Worm (Caenorhabditis elegans): Measurements from ENCODE around the gene tba-9.
A peak's percentile ranks its signal among the peaks of the same experiment; 100 is the strongest.

Gene tba-9

DNA sequence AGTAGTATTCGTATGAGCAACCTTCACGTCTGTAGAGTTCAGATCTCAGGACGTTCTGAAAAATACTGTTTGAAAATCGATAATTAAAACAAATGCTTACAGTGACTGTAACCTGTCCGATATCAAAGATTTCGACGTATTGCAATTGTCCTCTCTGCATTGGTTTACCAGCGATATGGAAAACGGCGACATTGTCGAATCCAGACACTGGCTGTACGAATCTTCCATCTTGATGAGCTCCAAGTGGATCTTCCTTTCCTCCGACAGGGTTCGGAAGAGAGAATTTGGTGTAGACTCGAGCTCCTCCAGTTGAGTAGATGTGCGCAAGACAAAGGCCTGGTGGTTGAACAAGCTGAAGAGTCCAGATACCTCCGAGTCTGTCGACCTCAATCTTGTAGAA lies 23.9 kb upstream of the tba-9 start:
- TF ChIP-seq B0310.2 (tag; optimal IDR thresholded peaks at IDR 0.05) (no peak), F13C5.2 (tag; optimal IDR thresholded peaks at IDR 0.05) (no peak), hmbx-1 (tag; optimal IDR thresholded peaks at IDR 0.05) (no peak), hmg-4 (GFP tag; optimal IDR thresholded peaks at IDR 0.05) (no peak), ceh-36 (tag; optimal IDR thresholded peaks at IDR 0.05) (no peak), scrt-1 (GFP tag; IDR thresholded peaks at IDR 0.05) (no peak), tbx-37 (GFP tag; conservative IDR thresholded peaks at IDR 0.05) (no peak), ama-1 (optimal IDR thresholded peaks at IDR 0.05) (no peak), hnd-1 (tag; optimal IDR thresholded peaks at IDR 0.05) (no peak)

DNA sequence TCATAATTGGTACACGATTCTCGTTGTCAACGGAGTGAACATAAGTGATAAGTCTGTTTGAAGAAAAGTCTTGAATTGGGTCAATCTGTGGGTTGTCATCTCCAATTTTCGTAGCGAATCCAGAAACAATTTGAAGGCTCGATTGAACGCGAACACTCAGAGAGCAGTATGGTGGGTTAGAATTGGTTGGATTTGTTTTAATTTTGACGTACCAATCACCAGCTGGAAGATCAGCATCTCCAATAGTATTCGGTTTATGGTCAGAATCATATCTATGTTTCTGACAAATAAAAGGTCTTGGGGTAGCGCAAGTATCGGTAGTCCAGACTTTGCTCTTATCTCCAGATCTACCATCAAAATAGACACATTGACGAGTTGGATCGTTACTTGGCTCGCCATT lies 22.0 kb upstream of the tba-9 start:
- TF ChIP-seq ceh-36 (tag; optimal IDR thresholded peaks at IDR 0.05) = no peak
- no peak for TF ChIP-seq sea-1 (GFP tag; conservative IDR thresholded peaks at IDR 0.05)
- no peak for TF ChIP-seq ama-1 (optimal IDR thresholded peaks at IDR 0.05)
- TF ChIP-seq aly-1 (tag; optimal IDR thresholded peaks at IDR 0.05) = no peak
- TF ChIP-seq F13C5.2 (tag; optimal IDR thresholded peaks at IDR 0.05) = no peak
- TF ChIP-seq hmbx-1 (tag; optimal IDR thresholded peaks at IDR 0.05) = no peak
- no peak for TF ChIP-seq B0310.2 (tag; optimal IDR thresholded peaks at IDR 0.05)
- TF ChIP-seq hnd-1 (tag; optimal IDR thresholded peaks at IDR 0.05) = no peak
- no peak for TF ChIP-seq hmg-4 (GFP tag; optimal IDR thresholded peaks at IDR 0.05)
- TF ChIP-seq flt-1 (GFP tag; IDR thresholded peaks at IDR 0.05) = no peak
- no peak for TF ChIP-seq ets-7 (tag; optimal IDR thresholded peaks at IDR 0.05)
- no peak for TF ChIP-seq pes-1 (GFP tag; IDR thresholded peaks at IDR 0.05)
- TF ChIP-seq ceh-13 (GFP tag; optimal IDR thresholded peaks at IDR 0.05) = no peak
- no peak for TF ChIP-seq tbx-11 (GFP tag; IDR thresholded peaks at IDR 0.05)
- TF ChIP-seq tbx-37 (GFP tag; conservative IDR thresholded peaks at IDR 0.05) = no peak
- no peak for TF ChIP-seq scrt-1 (GFP tag; IDR thresholded peaks at IDR 0.05)
- no peak for TF ChIP-seq tra-4 (tag; optimal IDR thresholded peaks at IDR 0.05)

DNA sequence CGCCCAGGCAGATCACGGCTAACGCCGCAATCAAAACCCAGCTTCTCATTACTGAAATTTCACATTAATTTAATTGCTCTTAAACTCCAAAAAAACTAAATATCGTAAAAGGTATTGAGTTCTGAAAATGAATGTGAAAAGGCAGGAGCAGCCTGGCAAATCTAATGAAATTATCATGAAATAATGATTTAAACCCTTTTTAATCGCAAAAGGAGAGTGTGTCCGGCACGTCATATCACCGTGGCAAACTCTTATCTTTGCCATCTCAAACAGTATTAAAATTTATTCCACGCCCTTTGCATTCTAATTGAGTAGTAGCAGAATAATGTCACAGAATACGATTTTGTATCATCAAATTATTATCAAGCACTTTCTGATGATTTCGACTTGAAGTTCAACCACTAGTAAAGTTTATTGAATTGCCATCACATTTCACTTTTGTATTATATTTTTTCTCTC lies 17.2 kb upstream of the tba-9 start, which contains the start of gene F28B4.3:
TSS of gene F28B4.3 (minus strand) at position 51 of the 459 bp plus-strand sequence.
- no peak for TF ChIP-seq pes-1 (GFP tag; IDR thresholded peaks at IDR 0.05)

DNA sequence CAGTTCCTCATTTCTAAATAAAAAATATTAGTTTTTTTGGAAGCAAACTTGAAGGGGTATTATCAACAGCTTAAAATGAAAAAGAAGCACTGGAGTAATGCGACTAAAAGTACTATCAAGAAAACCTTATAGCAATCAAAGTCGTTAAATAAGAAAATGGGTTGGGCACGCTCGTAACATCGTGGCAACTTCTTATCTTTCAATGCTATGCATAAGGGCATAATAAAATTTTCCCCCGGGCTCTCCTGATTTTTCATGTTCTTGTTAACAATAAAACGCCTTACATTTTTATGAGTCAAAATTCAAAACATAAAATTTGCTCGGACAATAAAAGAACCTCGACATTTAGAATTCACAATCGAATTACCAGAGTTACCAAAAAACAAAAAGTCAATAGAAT lies 9.0 kb upstream of the tba-9 start, which contains the start of gene irg-7:
TSS of gene irg-7 (minus strand) at position 23 of the 400 bp plus-strand sequence.
- no peak for TF ChIP-seq hmg-4 (GFP tag; optimal IDR thresholded peaks at IDR 0.05)
- no peak for TF ChIP-seq F13C5.2 (tag; optimal IDR thresholded peaks at IDR 0.05)
- no peak for TF ChIP-seq flt-1 (GFP tag; IDR thresholded peaks at IDR 0.05)
- no peak for TF ChIP-seq hnd-1 (tag; optimal IDR thresholded peaks at IDR 0.05)
- TF ChIP-seq scrt-1 (GFP tag; IDR thresholded peaks at IDR 0.05) = no peak
- no peak for TF ChIP-seq ets-7 (tag; optimal IDR thresholded peaks at IDR 0.05)
- TF ChIP-seq tbx-11 (GFP tag; IDR thresholded peaks at IDR 0.05) = no peak
- no peak for TF ChIP-seq hmbx-1 (tag; optimal IDR thresholded peaks at IDR 0.05)
- no peak for TF ChIP-seq tra-4 (tag; optimal IDR thresholded peaks at IDR 0.05)
- TF ChIP-seq aly-1 (tag; optimal IDR thresholded peaks at IDR 0.05) = no peak
- TF ChIP-seq ama-1 (optimal IDR thresholded peaks at IDR 0.05) = no peak
- no peak for TF ChIP-seq ceh-13 (GFP tag; optimal IDR thresholded peaks at IDR 0.05)
- no peak for TF ChIP-seq ceh-36 (tag; optimal IDR thresholded peaks at IDR 0.05)
- TF ChIP-seq sea-1 (GFP tag; conservative IDR thresholded peaks at IDR 0.05) = no peak
- no peak for TF ChIP-seq B0310.2 (tag; optimal IDR thresholded peaks at IDR 0.05)
- TF ChIP-seq pes-1 (GFP tag; IDR thresholded peaks at IDR 0.05) = no peak

DNA sequence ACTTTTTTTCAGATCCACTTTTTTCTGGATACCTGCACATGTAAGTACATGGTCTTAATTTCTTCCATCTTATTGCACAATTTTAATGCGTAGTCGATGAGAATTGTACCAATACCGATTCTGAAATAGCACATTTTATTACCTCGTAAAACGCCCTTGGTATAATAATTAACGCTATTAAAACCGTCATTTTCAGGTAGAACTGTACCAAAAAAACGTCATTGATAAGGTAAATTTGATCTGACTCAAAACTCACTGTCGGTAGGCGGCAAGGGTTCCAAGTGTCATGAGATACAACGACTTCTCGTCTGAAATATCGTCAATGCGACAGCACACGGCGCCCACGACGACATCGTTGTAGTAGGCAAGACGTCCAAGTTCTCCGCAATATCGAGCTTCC lies 8.2 kb upstream of the tba-9 start:
- TF ChIP-seq hmg-4 (GFP tag; optimal IDR thresholded peaks at IDR 0.05) = no peak
- TF ChIP-seq pes-1 (GFP tag; IDR thresholded peaks at IDR 0.05) = no peak
- TF ChIP-seq hnd-1 (tag; optimal IDR thresholded peaks at IDR 0.05) = no peak
- TF ChIP-seq ceh-36 (tag; optimal IDR thresholded peaks at IDR 0.05) = no peak
- no peak for TF ChIP-seq ceh-13 (GFP tag; optimal IDR thresholded peaks at IDR 0.05)
- no peak for TF ChIP-seq B0310.2 (tag; optimal IDR thresholded peaks at IDR 0.05)

DNA sequence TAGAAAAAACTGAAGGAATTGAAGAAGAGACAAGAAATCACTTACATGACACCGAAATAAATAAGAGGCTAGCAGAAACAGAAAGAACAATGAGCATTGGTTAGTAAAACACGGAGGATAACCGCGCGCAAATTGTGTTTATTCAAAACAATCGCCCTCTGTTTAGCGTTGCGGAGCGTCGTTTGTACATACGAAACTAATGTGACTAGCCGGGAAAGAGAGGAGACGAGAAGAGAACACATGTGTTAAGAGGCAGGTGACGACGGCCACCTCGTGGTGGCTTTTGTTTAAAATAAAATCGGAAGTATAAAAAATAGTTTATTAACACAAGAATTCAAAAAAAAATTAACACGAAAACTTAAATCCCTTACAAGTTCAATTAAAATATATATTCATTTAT lies 6.8 kb upstream of the tba-9 start, which contains the start of gene F40F4.7:
TSS of gene F40F4.7 (minus strand) at position 122 of the 400 bp plus-strand sequence.
- TF ChIP-seq F13C5.2 (tag; optimal IDR thresholded peaks at IDR 0.05) (peak; percentile 67), hmg-4 (GFP tag; optimal IDR thresholded peaks at IDR 0.05) (peak; percentile 8), tbx-11 (GFP tag; IDR thresholded peaks at IDR 0.05) (no peak)

DNA sequence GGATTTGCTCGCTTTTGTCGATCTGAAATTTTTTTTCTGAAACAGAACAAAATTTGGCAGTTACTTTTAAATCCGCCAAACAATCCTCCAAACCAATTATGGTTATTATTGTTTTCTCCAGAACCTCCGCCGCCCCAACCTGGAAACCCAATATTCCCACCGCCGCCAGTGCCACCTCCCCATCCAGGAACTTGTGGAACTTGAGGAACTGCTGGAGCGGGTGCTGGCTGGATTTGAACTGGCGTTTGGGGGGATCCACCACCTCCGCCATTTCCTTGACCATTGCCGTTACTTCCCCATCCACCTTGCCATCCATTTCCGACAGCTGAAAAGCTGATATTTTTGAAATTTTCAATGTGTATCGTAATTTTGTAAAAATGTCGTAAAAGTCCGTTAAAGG lies 4.8 kb upstream of the tba-9 start:
- no peak for TF ChIP-seq ets-7 (tag; optimal IDR thresholded peaks at IDR 0.05)
- TF ChIP-seq ceh-13 (GFP tag; optimal IDR thresholded peaks at IDR 0.05) = no peak
- no peak for TF ChIP-seq aly-1 (tag; optimal IDR thresholded peaks at IDR 0.05)
- no peak for TF ChIP-seq tbx-11 (GFP tag; IDR thresholded peaks at IDR 0.05)
- no peak for TF ChIP-seq ceh-36 (tag; optimal IDR thresholded peaks at IDR 0.05)
- TF ChIP-seq hmg-4 (GFP tag; optimal IDR thresholded peaks at IDR 0.05) = no peak
- TF ChIP-seq hnd-1 (tag; optimal IDR thresholded peaks at IDR 0.05) = no peak
- no peak for TF ChIP-seq B0310.2 (tag; optimal IDR thresholded peaks at IDR 0.05)
- TF ChIP-seq pes-1 (GFP tag; IDR thresholded peaks at IDR 0.05) = no peak
- no peak for TF ChIP-seq hmbx-1 (tag; optimal IDR thresholded peaks at IDR 0.05)
- TF ChIP-seq sea-1 (GFP tag; conservative IDR thresholded peaks at IDR 0.05) = no peak

DNA sequence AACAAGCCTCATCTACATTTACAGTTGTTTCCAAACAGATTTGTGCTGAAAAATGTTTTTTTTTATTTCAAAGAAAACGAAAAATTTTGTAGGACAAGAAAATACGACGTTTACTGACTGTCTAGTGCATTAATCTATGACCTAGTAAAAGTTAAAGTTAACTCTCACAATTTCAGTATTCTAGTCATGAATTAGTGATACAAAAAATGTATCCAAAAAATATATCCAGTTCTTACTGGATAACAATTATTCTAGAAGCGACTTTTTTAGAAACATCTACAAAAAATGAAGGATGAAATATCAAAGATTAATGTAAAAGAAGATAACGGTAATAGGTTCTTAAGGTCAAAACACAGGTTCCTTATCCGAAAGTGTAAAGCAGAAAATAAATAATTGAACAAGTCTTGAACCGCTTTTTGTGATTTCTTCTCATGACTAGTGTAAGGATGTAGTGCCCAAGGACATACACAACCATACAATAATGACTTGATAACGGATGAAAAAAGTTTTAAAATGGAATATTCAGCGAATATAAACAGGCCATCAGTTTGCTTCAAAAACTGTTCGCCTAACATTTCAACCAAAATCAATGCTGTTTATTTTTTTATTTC lies 2.0 kb upstream of the tba-9 start, which contains the start of gene pqn-37:
TSS of gene pqn-37 (minus strand) at position 51 of the 611 bp plus-strand sequence.
- TF ChIP-seq flt-1 (GFP tag; IDR thresholded peaks at IDR 0.05) = no peak
- TF ChIP-seq tra-4 (tag; optimal IDR thresholded peaks at IDR 0.05) = no peak
- no peak for TF ChIP-seq hmbx-1 (tag; optimal IDR thresholded peaks at IDR 0.05)
- TF ChIP-seq F13C5.2 (tag; optimal IDR thresholded peaks at IDR 0.05) = no peak
- no peak for TF ChIP-seq aly-1 (tag; optimal IDR thresholded peaks at IDR 0.05)
- no peak for TF ChIP-seq ama-1 (optimal IDR thresholded peaks at IDR 0.05)
- TF ChIP-seq ceh-13 (GFP tag; optimal IDR thresholded peaks at IDR 0.05) = no peak
- TF ChIP-seq sea-1 (GFP tag; conservative IDR thresholded peaks at IDR 0.05) = no peak
- no peak for TF ChIP-seq pes-1 (GFP tag; IDR thresholded peaks at IDR 0.05)
- TF ChIP-seq tbx-11 (GFP tag; IDR thresholded peaks at IDR 0.05) = no peak
- no peak for TF ChIP-seq hmg-4 (GFP tag; optimal IDR thresholded peaks at IDR 0.05)
- TF ChIP-seq scrt-1 (GFP tag; IDR thresholded peaks at IDR 0.05) = no peak
- TF ChIP-seq hnd-1 (tag; optimal IDR thresholded peaks at IDR 0.05) = no peak
- no peak for TF ChIP-seq tbx-37 (GFP tag; conservative IDR thresholded peaks at IDR 0.05)
- no peak for TF ChIP-seq B0310.2 (tag; optimal IDR thresholded peaks at IDR 0.05)
